Fruit fly (Drosophila melanogaster) Kc167 (cell line): ENCODE results near the gene Myb.
A peak's percentile ranks its signal among the peaks of the same experiment; 100 is the strongest.

Source experiments
- Myc ChIP-seq: fragments of >200 bp; optimal IDR thresholded peaks from 2 replicates; lab custom pipeline; 2017; ENCODE audit warnings: missing external identifiers
- Sin3A ChIP-seq: fragments of >200 bp; optimal IDR thresholded peaks from 2 replicates; lab custom pipeline; 2018; ENCODE audit warnings: missing external identifiers
- h ChIP-seq: fragments of >200 bp; optimal IDR thresholded peaks from 3 replicates; lab custom pipeline; 2018; ENCODE audit warnings: missing external identifiers
- insv ChIP-seq: fragments of >200 bp; optimal IDR thresholded peaks from 3 replicates; lab custom pipeline; 2018; ENCODE audit warnings: missing external identifiers
- psq ChIP-seq: fragments of >200 bp; optimal IDR thresholded peaks from 2 replicates; lab custom pipeline; 2017; ENCODE audit warnings: missing external identifiers
- ttk ChIP-seq: sonication (Bioruptor generic); optimal IDR thresholded peaks from 2 replicates; lab custom pipeline; 2017; ENCODE audit warnings: missing external identifiers

Gene Myb

DNA sequence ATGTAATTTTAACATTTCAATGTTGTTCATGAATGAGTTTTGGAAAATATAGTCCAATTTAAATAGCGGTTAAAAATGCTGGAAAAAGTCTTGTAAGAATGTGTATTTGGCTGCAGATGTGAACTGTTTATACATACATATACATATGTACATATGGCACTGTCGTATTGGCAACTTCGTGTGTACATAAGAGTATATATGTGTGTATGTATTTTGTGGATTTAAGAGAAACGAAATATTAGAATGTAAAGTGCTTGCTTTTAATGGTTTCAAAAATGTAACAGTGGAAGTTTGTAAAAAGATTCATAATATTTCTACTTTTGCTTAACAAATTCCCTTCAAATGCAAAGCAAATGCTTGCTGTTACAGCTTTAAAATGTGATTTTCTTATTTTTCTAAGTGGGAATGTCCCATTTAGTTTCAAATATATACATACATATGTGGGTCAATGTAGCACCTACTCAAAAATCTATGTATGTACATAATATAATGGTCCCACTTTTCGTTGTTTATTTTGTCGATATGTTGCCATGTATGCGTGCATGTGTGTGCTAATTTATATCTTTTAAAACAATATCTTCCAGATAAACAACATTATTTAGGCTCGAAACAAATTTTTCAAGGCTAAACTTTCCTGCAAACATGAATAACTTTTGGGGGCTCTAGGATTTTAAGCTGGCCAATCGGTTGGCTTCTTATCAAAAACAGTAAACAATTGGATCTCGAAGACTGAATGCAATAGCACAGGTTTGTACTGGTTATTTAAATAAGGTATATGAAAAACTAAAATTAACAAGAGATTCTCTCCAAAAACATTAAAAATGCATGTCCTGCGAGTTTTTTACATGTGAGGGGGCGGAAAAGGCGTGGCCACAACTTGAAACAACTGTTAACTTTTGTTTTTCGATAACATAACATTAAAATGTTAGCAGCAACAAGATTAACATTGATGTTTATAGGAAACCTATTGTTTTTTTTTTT lies 13.4 kb upstream of the Myb start:
- no peak for TF ChIP-seq Myc (lab: Kevin White, UChicago)
- no peak for TF ChIP-seq Sin3A (lab: Kevin White, UChicago)
- TF ChIP-seq ttk (lab: Kevin White, UChicago): no peak
- TF ChIP-seq psq (lab: Kevin White, UChicago): no peak
- no peak for TF ChIP-seq h (lab: Kevin White, UChicago)

DNA sequence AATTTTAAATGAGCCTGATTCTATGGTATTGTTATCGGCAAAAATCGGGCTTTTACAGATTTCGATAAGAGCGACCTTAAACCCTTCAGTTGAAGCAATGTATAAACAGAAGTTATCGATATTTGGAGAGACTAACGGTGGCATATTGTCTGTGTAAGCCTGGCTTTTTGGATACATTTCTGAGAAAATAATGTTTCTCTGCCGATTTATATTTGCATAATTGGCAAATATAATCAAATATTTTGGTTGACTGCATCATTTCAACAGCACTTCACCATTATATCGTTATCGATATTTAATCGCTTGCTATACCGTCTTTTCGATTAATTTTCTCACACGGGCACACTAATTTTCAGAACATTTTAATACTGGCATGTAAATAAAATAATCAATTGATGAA lies 12.2 kb upstream of the Myb start, which contains the start of gene CG16952:
Gene CG16952, plus strand, starts transcription at position 341 of the 400 bp plus-strand sequence.
- no peak for TF ChIP-seq Myc (lab: Kevin White, UChicago)
- TF ChIP-seq insv (lab: Kevin White, UChicago): no peak
- TF ChIP-seq psq (lab: Kevin White, UChicago): no peak
- TF ChIP-seq ttk (lab: Kevin White, UChicago): no peak
- no peak for TF ChIP-seq Sin3A (lab: Kevin White, UChicago)
- TF ChIP-seq h (lab: Kevin White, UChicago): no peak

- no peak for TF ChIP-seq psq (lab: Kevin White, UChicago)
- no peak for TF ChIP-seq Sin3A (lab: Kevin White, UChicago)
- TF ChIP-seq ttk (lab: Kevin White, UChicago): peak; percentile 81
These were observed 11.2 kb upstream of the Myb start for dm6 chrX:15868781-15869180.

- TF ChIP-seq h (lab: Kevin White, UChicago) (no peak), Myc (lab: Kevin White, UChicago) (no peak), insv (lab: Kevin White, UChicago) (no peak), Sin3A (lab: Kevin White, UChicago) (no peak), ttk (lab: Kevin White, UChicago) (no peak), psq (lab: Kevin White, UChicago) (no peak)
These were observed 10.2 kb upstream of the Myb start, which contains the start of gene Gapdh2 for dm6 chrX:15867863-15868262. Gene Gapdh2 (plus strand): TSS chrX:15868145.

DNA sequence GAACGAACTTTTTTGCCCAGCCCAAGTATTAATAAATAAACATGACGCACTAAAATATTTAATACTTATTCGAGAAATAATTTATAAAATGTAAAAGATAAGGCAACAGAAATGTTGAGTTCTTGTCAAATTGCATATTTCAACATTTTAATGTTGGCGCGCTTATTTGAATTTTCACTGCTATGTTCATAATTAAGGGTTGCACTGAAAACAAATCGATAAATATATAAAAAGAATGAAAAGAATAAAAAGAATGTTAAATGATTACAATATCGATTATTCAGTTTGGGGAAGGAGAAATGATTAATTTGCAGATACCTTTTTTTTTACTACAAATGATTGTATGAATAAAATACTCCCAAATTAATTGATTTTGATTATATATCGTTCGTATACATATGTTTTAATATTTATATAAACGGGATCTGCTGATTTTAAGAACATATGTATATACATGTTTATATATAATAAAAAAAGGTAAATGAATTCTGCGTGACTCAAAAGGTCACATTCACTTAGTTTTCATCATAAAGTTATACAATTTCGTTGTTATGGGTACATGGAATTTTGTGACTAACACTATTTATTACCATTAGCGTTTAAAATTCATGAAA lies 9.3 kb upstream of the Myb start:
- TF ChIP-seq Sin3A (lab: Kevin White, UChicago) (no peak), Myc (lab: Kevin White, UChicago) (no peak), ttk (lab: Kevin White, UChicago) (no peak), psq (lab: Kevin White, UChicago) (no peak), insv (lab: Kevin White, UChicago) (no peak)

- no peak for TF ChIP-seq psq (lab: Kevin White, UChicago)
- no peak for TF ChIP-seq insv (lab: Kevin White, UChicago)
These were observed 8.4 kb upstream of the Myb start for dm6 chrX:15866032-15866431.

- no peak for TF ChIP-seq h (lab: Kevin White, UChicago)
These were observed 2.9 kb upstream of the Myb start for dm6 chrX:15860479-15860878.

- TF ChIP-seq Sin3A (lab: Kevin White, UChicago): no peak
- TF ChIP-seq ttk (lab: Kevin White, UChicago): no peak
- TF ChIP-seq psq (lab: Kevin White, UChicago): no peak
- no peak for TF ChIP-seq insv (lab: Kevin White, UChicago)
- TF ChIP-seq Myc (lab: Kevin White, UChicago): no peak
These were observed 2.2 kb upstream of the Myb start, which contains the start of gene Gbeta13F for dm6 chrX:15859869-15860268. Gene Gbeta13F (plus strand): TSS chrX:15860115.

dm6 chrX:15859387-15859786 lies 1.8 kb upstream of the Myb start, which contains the start of gene AlkB:
Gene AlkB (minus strand): TSS chrX:15859487.
- TF ChIP-seq Myc (lab: Kevin White, UChicago): no peak
- TF ChIP-seq ttk (lab: Kevin White, UChicago): no peak

dm6 chrX:15852815-15853542 lies 4.6 kb downstream of the Myb start, which contains the start of the genes UBL3 and CG15914:
Gene UBL3 (minus strand): TSS chrX:15853175.
Gene CG15914 (plus strand): TSS chrX:15853421.
- no peak for TF ChIP-seq h (lab: Kevin White, UChicago)
- no peak for TF ChIP-seq insv (lab: Kevin White, UChicago)
- TF ChIP-seq ttk (lab: Kevin White, UChicago): no peak
- TF ChIP-seq psq (lab: Kevin White, UChicago): no peak
- TF ChIP-seq Sin3A (lab: Kevin White, UChicago): no peak
- TF ChIP-seq Myc (lab: Kevin White, UChicago): no peak

DNA sequence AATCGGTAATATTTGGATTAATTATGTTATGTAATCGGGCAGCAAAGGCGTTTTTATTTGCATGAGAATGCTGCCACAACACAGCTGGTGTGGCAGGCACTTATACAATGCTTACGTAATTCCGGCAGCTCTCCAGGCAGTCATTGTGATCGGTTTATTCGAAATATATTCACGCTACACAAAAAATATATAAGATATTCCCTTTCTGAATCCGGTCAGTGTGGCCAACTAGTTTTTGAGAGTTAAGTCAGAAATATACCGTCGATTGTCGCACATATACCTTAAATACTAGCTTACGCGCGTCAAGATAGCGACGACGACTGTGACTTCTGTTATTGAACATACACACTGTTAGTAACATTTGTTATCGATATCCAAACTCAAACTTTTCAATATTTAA lies 8.6 kb downstream of the Myb start, which contains the start of gene sun:
Gene sun, minus strand, starts transcription at position 238 of the 400 bp plus-strand sequence.
- no peak for TF ChIP-seq h (lab: Kevin White, UChicago)
- no peak for TF ChIP-seq psq (lab: Kevin White, UChicago)
- no peak for TF ChIP-seq Myc (lab: Kevin White, UChicago)
- TF ChIP-seq ttk (lab: Kevin White, UChicago): no peak
- TF ChIP-seq insv (lab: Kevin White, UChicago): no peak
